Fruit fly (Drosophila melanogaster): ENCODE measurements around the gene Eig71Eh.

The Eig71Eh gene

dm6 chr3L:15625676-15626414 lies 33.4 kb downstream of the Eig71Eh start (continued):
- TF ChIP-seq CG17802 (tag; optimal IDR thresholded peaks at IDR 0.05) (peak; percentile 57), kah (GFP tag; optimal IDR thresholded peaks at IDR 0.05) (peak; percentile 52), CG4617 (GFP tag; optimal IDR thresholded peaks at IDR 0.05; ENCODE audit: borderline replicate concordance) (peak; percentile 57), gcm2 (GFP tag; optimal IDR thresholded peaks at IDR 0.05) (no peak), ash1 (GFP tag; optimal IDR thresholded peaks at IDR 0.05) (no peak), Doc2 (GFP tag; IDR thresholded peaks at IDR 0.05) (no peak), gcm (GFP tag; optimal IDR thresholded peaks at IDR 0.05) (peak; percentile 91), lmd (GFP tag; IDR thresholded peaks at IDR 0.05) (peak; percentile 93), Ets65A (GFP tag) (peak; percentile 39), HLHmδ (GFP tag; optimal IDR thresholded peaks at IDR 0.05) (peak; percentile 65), Eip74EF (GFP tag; optimal IDR thresholded peaks at IDR 0.05) (peak in 1 of 2 experiments; percentile 95), slp2 (GFP tag; optimal IDR thresholded peaks at IDR 0.05) (no peak), Poxn (GFP tag; IDR thresholded peaks at IDR 0.05) (no peak), CG10959 (GFP tag; IDR thresholded peaks at IDR 0.05) (peak; percentile 7; the same call in 1 of the 2 replicates), tup (GFP tag; optimal IDR thresholded peaks at IDR 0.05) (peak; percentile 16), CG18262 (tag; optimal IDR thresholded peaks at IDR 0.05) (peak; percentile 96), CG11504 (tag; optimal IDR thresholded peaks at IDR 0.05) (peak; percentile 96), CG12659 (GFP tag; optimal IDR thresholded peaks at IDR 0.05) (peak; percentile 91), odd (GFP tag; optimal IDR thresholded peaks at IDR 0.05) (peak; percentile 84), chif (GFP tag; optimal IDR thresholded peaks at IDR 0.05) (peak; percentile 23 to 65), Dref (GFP tag; IDR thresholded peaks at IDR 0.05) (no peak), MTF-1 (GFP tag; optimal IDR thresholded peaks at IDR 0.05; ENCODE audit: borderline replicate concordance) (peak; percentile 74), CG9932 (GFP tag; IDR thresholded peaks at IDR 0.05) (peak; percentile 79), tll (GFP tag; optimal IDR thresholded peaks at IDR 0.05) (no peak), bowl (GFP tag; IDR thresholded peaks at IDR 0.05) (0 out of 2 replicates have a peak, but pooled peaks have one; percentile 11), CoRest (tag; optimal IDR thresholded peaks at IDR 0.05) (peak; percentile 97), abd-A (tag; optimal IDR thresholded peaks at IDR 0.05) (peak; percentile 14), CG12155 (GFP tag; optimal IDR thresholded peaks at IDR 0.05) (peak; percentile 75), CG3838 (GFP tag; optimal IDR thresholded peaks at IDR 0.05) (peak; percentile 91), CG10979 (tag; optimal IDR thresholded peaks at IDR 0.05) (peak; percentile 96), lbe (GFP tag; optimal IDR thresholded peaks at IDR 0.05) (no peak), YL-1 (GFP tag; optimal IDR thresholded peaks at IDR 0.05) (peak; percentile 66), CG34224 (GFP tag; IDR thresholded peaks at IDR 0.05; ENCODE audit: partially characterized antibody) (no peak), Kr (GFP tag; optimal IDR thresholded peaks at IDR 0.05) (no peak), CG7928 (GFP tag; optimal IDR thresholded peaks at IDR 0.05) (peak; percentile 62), unc-4 (GFP tag; IDR thresholded peaks at IDR 0.05; ENCODE audit: partially characterized antibody) (no peak), Antp (GFP tag; optimal IDR thresholded peaks at IDR 0.05) (no peak), CG8944 (GFP tag; optimal IDR thresholded peaks at IDR 0.05) (no peak), knrl (GFP tag; IDR thresholded peaks at IDR 0.05; ENCODE audit: partially characterized antibody) (no peak), grn (GFP tag; optimal IDR thresholded peaks at IDR 0.05) (peak; percentile 6), CG10321 (GFP tag; IDR thresholded peaks at IDR 0.05) (no peak), jumu (GFP tag; optimal IDR thresholded peaks at IDR 0.05) (peak; percentile 33), CG11696 (GFP tag; IDR thresholded peaks at IDR 0.05) (peak; percentile 44; the same call in 1 of the 2 replicates), crc (GFP tag; optimal IDR thresholded peaks at IDR 0.05) (no peak), CG4820 (GFP tag; optimal IDR thresholded peaks at IDR 0.05) (peak; percentile 89), Sry-β (GFP tag; optimal IDR thresholded peaks at IDR 0.05) (peak; percentile 44), tio (GFP tag; optimal IDR thresholded peaks at IDR 0.05) (peak; percentile 91), fu2 (GFP tag; optimal IDR thresholded peaks at IDR 0.05) (no peak)

Measured in whole organism, embryonic.